Worm (Caenorhabditis elegans) whole organism, L1 larva: ENCODE measurements around the gene sel-9.

Experiments used
- C16A3.4 ChIP-seq: fragments of 150-350 bp; optimal IDR thresholded peaks from 2 replicates; lab custom pipeline; 2014; ENCODE audit warnings: missing biosample characterization, missing genetic modification characterization
- F16B12.6 ChIP-seq: fragments of 150-350 bp; optimal IDR thresholded peaks from 2 replicates; lab custom pipeline; 2014; ENCODE audit warnings: missing biosample characterization, missing genetic modification characterization
- ama-1 ChIP-seq: fragments of 150-350 bp; optimal IDR thresholded peaks from 2 replicates; lab custom pipeline; 2014
- ceh-8 ChIP-seq: fragments of 200-800 bp; sonication (Bioruptor generic); optimal IDR thresholded peaks from 2 replicates; lab custom pipeline; 2018; ENCODE audit warnings: mild to moderate bottlenecking, missing genetic modification characterization, moderate library complexity, missing compliant biosample characterization
- ceh-82 ChIP-seq, 3 experiments: fragments of 150-350 bp in 1 of 3; sonication (generic microtip) in 2 of 3; optimal IDR thresholded peaks; 2 replicates each; lab custom pipeline; 2014 to 2017; ENCODE audit warnings: missing biosample characterization in 3 of 3, missing genetic modification characterization in 3 of 3
- ceh-90 ChIP-seq: sonication (generic microtip); optimal IDR thresholded peaks from 2 replicates; lab custom pipeline; 2016; ENCODE audit warnings: missing genetic modification characterization, missing compliant biosample characterization
- ces-1 ChIP-seq: fragments of 150-350 bp; optimal IDR thresholded peaks from 2 replicates; lab custom pipeline; 2014; ENCODE audit warnings: missing biosample characterization, missing genetic modification reagents, missing genetic modification characterization
- dpl-1 ChIP-seq, 3 experiments: fragments of 150-350 bp in 2 of 3; sonication (generic microtip) in 1 of 3; optimal IDR thresholded peaks; 2 replicates each; lab custom pipeline; 2014 to 2017; ENCODE audit warnings: missing biosample characterization in 3 of 3, missing genetic modification characterization in 3 of 3, missing genetic modification reagents in 3 of 3
- dsc-1 ChIP-seq: sonication (generic microtip); optimal IDR thresholded peaks from 2 replicates; lab custom pipeline; 2016; ENCODE audit warnings: mild to moderate bottlenecking, missing genetic modification characterization, missing compliant biosample characterization
- efl-1 ChIP-seq, 4 experiments: fragments of 150-350 bp; optimal IDR thresholded peaks in 3 of 4; peaks in 1 of 4; 1 replicate in 1 of 4; 2 replicates in 3 of 4; lab custom pipeline; 2014; ENCODE audit warnings: missing biosample characterization in 2 of 4, missing genetic modification characterization in 2 of 4, missing genetic modification reagents in 2 of 4
- egl-27 ChIP-seq, 2 experiments: fragments of 150-350 bp in 1 of 2; sonication (generic microtip); optimal IDR thresholded peaks; 3 replicates each; lab custom pipeline; 2017 to 2018; ENCODE audit warnings: missing biosample characterization in 2 of 2, missing genetic modification characterization in 2 of 2, missing genetic modification reagents in 2 of 2
- elt-2 ChIP-seq: sonication (generic microtip); optimal IDR thresholded peaks from 2 replicates; lab custom pipeline; 2016; ENCODE audit warnings: missing genetic modification characterization, mild to moderate bottlenecking, inconsistent platforms, missing compliant biosample characterization, missing genetic modification reagents
- ets-5 ChIP-seq: fragments of 200-800 bp; sonication (Bioruptor generic); IDR thresholded peaks from 2 replicates; pipeline ENCODE4 v1.3.6; 2022; ENCODE audit warnings: missing genetic modification characterization, missing compliant biosample characterization
- fkh-10 ChIP-seq: sonication (generic microtip); optimal IDR thresholded peaks from 2 replicates; lab custom pipeline; 2017; ENCODE audit warnings: missing biosample characterization, missing genetic modification reagents, missing genetic modification characterization
- fkh-4 ChIP-seq: sonication (generic microtip); optimal IDR thresholded peaks from 2 replicates; lab custom pipeline; 2016; ENCODE audit warnings: missing compliant biosample characterization, missing genetic modification characterization, borderline replicate concordance
- fkh-8 ChIP-seq: sonication (generic microtip); optimal IDR thresholded peaks from 2 replicates; lab custom pipeline; 2016; ENCODE audit warnings: mild to moderate bottlenecking, missing genetic modification characterization, missing compliant biosample characterization
- fos-1 ChIP-seq: fragments of 150-350 bp; optimal IDR thresholded peaks from 2 replicates; lab custom pipeline; 2014; ENCODE audit warnings: missing biosample characterization, missing genetic modification characterization
- grh-1 ChIP-seq: fragments of 200-800 bp; sonication (Bioruptor generic); IDR thresholded peaks from 2 replicates; pipeline ENCODE4 v1.3.6; 2022; ENCODE audit warnings: missing genetic modification reagents, missing genetic modification characterization, missing compliant biosample characterization
- irx-1 ChIP-seq: sonication (generic microtip); optimal IDR thresholded peaks from 2 replicates; lab custom pipeline; 2016; ENCODE audit warnings: missing genetic modification characterization, missing compliant biosample characterization
- isw-1 ChIP-seq: fragments of 200-800 bp; sonication (Bioruptor generic); IDR thresholded peaks from 2 replicates; pipeline ENCODE4 v1.3.6; 2022; ENCODE audit warnings: missing genetic modification characterization, missing compliant biosample characterization
- jun-1 ChIP-seq: fragments of 150-350 bp; optimal IDR thresholded peaks from 2 replicates; lab custom pipeline; 2014; ENCODE audit warnings: missing biosample characterization, missing genetic modification reagents, missing genetic modification characterization
- lin-13 ChIP-seq: fragments of 150-350 bp; optimal IDR thresholded peaks from 2 replicates; lab custom pipeline; 2014; ENCODE audit warnings: missing biosample characterization, missing genetic modification reagents, missing genetic modification characterization
- lin-14 ChIP-seq: fragments of 200-800 bp; sonication (Bioruptor generic); optimal IDR thresholded peaks from 2 replicates; lab custom pipeline; 2018; ENCODE audit warnings: mild to moderate bottlenecking, missing genetic modification characterization, moderate library complexity, missing compliant biosample characterization
- lin-39 ChIP-seq: fragments of 150-350 bp; optimal IDR thresholded peaks from 2 replicates; lab custom pipeline; 2014; ENCODE audit warnings: missing biosample characterization, missing genetic modification reagents, missing genetic modification characterization
- lir-3 ChIP-seq: sonication (generic microtip); optimal IDR thresholded peaks from 2 replicates; lab custom pipeline; 2016; ENCODE audit warnings: mild to moderate bottlenecking, missing genetic modification characterization, moderate library complexity, missing compliant biosample characterization; ENCODE audit not compliant: poor library complexity
- lsy-2 ChIP-seq, 2 experiments: fragments of 150-350 bp; optimal IDR thresholded peaks; 2 replicates each; lab custom pipeline; 2014; ENCODE audit warnings: missing biosample characterization in 2 of 2, missing genetic modification characterization in 2 of 2
- mdl-1 ChIP-seq, 2 experiments: fragments of 150-350 bp; optimal IDR thresholded peaks; 2 replicates each; lab custom pipeline; 2014 to 2017; ENCODE audit warnings: missing biosample characterization in 2 of 2, missing genetic modification characterization in 2 of 2, inconsistent platforms in 1 of 2
- mef-2 ChIP-seq: fragments of 150-350 bp; optimal IDR thresholded peaks from 2 replicates; lab custom pipeline; 2014; ENCODE audit warnings: missing biosample characterization, missing genetic modification characterization
- mep-1 ChIP-seq: fragments of 150-350 bp; optimal IDR thresholded peaks from 2 replicates; lab custom pipeline; 2014; ENCODE audit warnings: missing biosample characterization, missing genetic modification characterization
- nhr-12 ChIP-seq: sonication (generic microtip); optimal IDR thresholded peaks from 2 replicates; lab custom pipeline; 2017; ENCODE audit warnings: missing biosample characterization, missing genetic modification characterization
- nhr-19 ChIP-seq: fragments of 200-800 bp; sonication (Bioruptor generic); conservative IDR thresholded peaks from 2 replicates; pipeline ENCODE4 v1.3.6; 2022; ENCODE audit warnings: missing genetic modification characterization, missing compliant biosample characterization
- nhr-28 ChIP-seq: fragments of 150-350 bp; optimal IDR thresholded peaks from 2 replicates; lab custom pipeline; 2014; ENCODE audit warnings: missing biosample characterization, missing genetic modification characterization
- nhr-77 ChIP-seq: fragments of 150-350 bp; optimal IDR thresholded peaks from 2 replicates; lab custom pipeline; 2014; ENCODE audit warnings: missing biosample characterization, missing genetic modification characterization
- nhr-85 ChIP-seq: sonication (generic microtip); peaks from one replicate; lab custom pipeline; 2016; ENCODE audit warnings: missing genetic modification characterization, inconsistent platforms, missing compliant biosample characterization
- nhr-90 ChIP-seq: sonication (generic microtip); optimal IDR thresholded peaks from 2 replicates; lab custom pipeline; 2016; ENCODE audit warnings: mild to moderate bottlenecking, missing genetic modification characterization, missing compliant biosample characterization; ENCODE audit not compliant: poor library complexity
- pax-3 ChIP-seq: fragments of 200-800 bp; sonication (Bioruptor generic); optimal IDR thresholded peaks from 2 replicates; lab custom pipeline; 2018; ENCODE audit warnings: mild to moderate bottlenecking, missing genetic modification characterization, moderate library complexity, missing compliant biosample characterization
- pqm-1 ChIP-seq: sonication (generic microtip); optimal IDR thresholded peaks from 3 replicates; lab custom pipeline; 2017; ENCODE audit warnings: missing biosample characterization, missing genetic modification characterization
- rnt-1 ChIP-seq: sonication (generic microtip); optimal IDR thresholded peaks from 2 replicates; lab custom pipeline; 2016; ENCODE audit warnings: mild to moderate bottlenecking, missing genetic modification characterization, moderate library complexity, missing compliant biosample characterization
- snpc-4 ChIP-seq: fragments of 150-350 bp; optimal IDR thresholded peaks from 2 replicates; lab custom pipeline; 2014; ENCODE audit warnings: missing biosample characterization, missing genetic modification characterization
- sox-4 ChIP-seq: sonication (generic microtip); optimal IDR thresholded peaks from 2 replicates; lab custom pipeline; 2016; ENCODE audit warnings: missing genetic modification characterization, missing compliant biosample characterization
- sptf-1 ChIP-seq: fragments of 150-350 bp; optimal IDR thresholded peaks from 2 replicates; lab custom pipeline; 2014; ENCODE audit warnings: missing biosample characterization, missing genetic modification characterization
- sup-37 ChIP-seq: fragments of 200-800 bp; sonication (Bioruptor generic); optimal IDR thresholded peaks from 2 replicates; lab custom pipeline; 2018; ENCODE audit warnings: mild to moderate bottlenecking, missing genetic modification characterization, missing compliant biosample characterization
- tbx-2 ChIP-seq: sonication (generic microtip); optimal IDR thresholded peaks from 2 replicates; lab custom pipeline; 2016; ENCODE audit warnings: missing genetic modification characterization, missing compliant biosample characterization
- tlp-1 ChIP-seq: fragments of 150-350 bp; optimal IDR thresholded peaks from 2 replicates; lab custom pipeline; 2014; ENCODE audit warnings: missing biosample characterization, missing genetic modification characterization
- unc-62 ChIP-seq: fragments of 150-350 bp; optimal IDR thresholded peaks from 2 replicates; lab custom pipeline; 2014; ENCODE audit warnings: missing biosample characterization, missing genetic modification reagents, missing genetic modification characterization
- unc-98 ChIP-seq: fragments of 200-800 bp; sonication (Bioruptor generic); IDR thresholded peaks from 2 replicates; pipeline ENCODE4 v1.3.6; 2022; ENCODE audit warnings: missing genetic modification characterization, missing compliant biosample characterization
- xbp-1 ChIP-seq: sonication (generic microtip); optimal IDR thresholded peaks from 2 replicates; lab custom pipeline; 2016; ENCODE audit warnings: missing genetic modification characterization, missing compliant biosample characterization
- zag-1 ChIP-seq: fragments of 150-350 bp; optimal IDR thresholded peaks from 2 replicates; lab custom pipeline; 2014; ENCODE audit warnings: missing biosample characterization, missing genetic modification characterization
- ztf-11 ChIP-seq, 2 experiments: sonication (generic microtip); optimal IDR thresholded peaks; 2 replicates each; lab custom pipeline; 2016 to 2017; ENCODE audit warnings: missing genetic modification characterization in 2 of 2, missing biosample characterization in 1 of 2, missing compliant biosample characterization in 1 of 2

sel-9 gene

DNA sequence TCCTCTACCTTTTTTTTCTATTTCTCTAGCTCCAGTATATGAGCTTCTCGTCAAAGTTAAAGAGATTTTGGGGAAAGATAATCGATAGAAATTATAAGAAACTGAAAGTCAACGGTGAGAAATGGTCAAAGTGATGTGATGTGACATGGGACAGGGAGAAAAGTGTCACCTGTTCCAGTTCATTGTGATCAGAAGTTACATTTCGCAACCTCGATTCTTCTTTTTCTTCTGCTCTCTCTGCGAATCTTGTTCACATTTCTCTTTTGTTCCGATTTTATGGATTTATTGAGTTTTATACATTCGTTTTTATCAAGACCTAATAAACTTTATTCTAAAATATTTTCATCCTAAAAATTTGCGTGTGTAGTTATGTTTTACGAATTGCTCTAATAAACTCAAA, 33.2 kb upstream of the sel-9 start (continued):
- TF ChIP-seq unc-62 (GFP tag; lab: Kevin White, UChicago) (no peak), lin-13 (no peak), lin-39 (tag; lab: Kevin White, UChicago) (no peak), pax-3 (tag; lab: Kevin White, UChicago) (no peak), egl-27 (tag; optimal IDR thresholded peaks at IDR 0.05; lab: Kevin White, UChicago) (no peak), unc-98 (GFP tag; lab: Robert Waterston, UW) (no peak), zag-1 (tag; lab: Kevin White, UChicago) (no peak), nhr-28 (tag; lab: Kevin White, UChicago) (no peak), jun-1 (tag; lab: Kevin White, UChicago) (no peak), isw-1 (GFP tag; lab: Robert Waterston, UW) (no peak), fos-1 (tag; lab: Kevin White, UChicago) (no peak), ces-1 (no peak), ets-5 (GFP tag; lab: Robert Waterston, UW) (no peak), ztf-11 (tag; optimal IDR thresholded peaks at IDR 0.05; lab: Kevin White, UChicago) (no peak), mep-1 (tag; lab: Kevin White, UChicago) (no peak), dsc-1 (no peak), elt-2 (tag; lab: Kevin White, UChicago) (no peak), sox-4 (no peak), ceh-8 (GFP tag; lab: Kevin White, UChicago) (no peak), lin-14 (GFP tag; lab: Kevin White, UChicago) (peak; percentile 50), sptf-1 (no peak), efl-1 (optimal IDR thresholded peaks at IDR 0.05; lab: Kevin White, UChicago) (no peak), efl-1 (GFP tag; optimal IDR thresholded peaks at IDR 0.05 in 1 of 2; lab: Kevin White, UChicago) (no peak), tbx-2 (tag; lab: Kevin White, UChicago) (no peak), ama-1 (lab: Kevin White, UChicago) (no peak), nhr-90 (tag; lab: Kevin White, UChicago) (no peak), nhr-12 (tag; lab: Kevin White, UChicago) (no peak), mdl-1 (tag; optimal IDR thresholded peaks at IDR 0.05; lab: Kevin White, UChicago) (no peak), nhr-77 (tag; lab: Kevin White, UChicago) (no peak), fkh-8 (no peak), dpl-1 (GFP tag; optimal IDR thresholded peaks at IDR 0.05; lab: Kevin White, UChicago) (no peak), nhr-19 (GFP tag; lab: Robert Waterston, UW) (no peak), mef-2 (tag; lab: Kevin White, UChicago) (no peak), sup-37 (GFP tag; lab: Kevin White, UChicago) (no peak), tlp-1 (tag; lab: Kevin White, UChicago) (no peak), snpc-4 (tag; lab: Kevin White, UChicago) (peak; percentile 26), fkh-10 (no peak), ceh-90 (tag; lab: Kevin White, UChicago) (no peak), lir-3 (tag; lab: Kevin White, UChicago) (no peak), fkh-4 (tag; lab: Kevin White, UChicago) (no peak), pqm-1 (tag; lab: Kevin White, UChicago) (no peak), xbp-1 (tag; lab: Kevin White, UChicago) (no peak), C16A3.4 (tag; lab: Kevin White, UChicago) (no peak), irx-1 (tag; lab: Kevin White, UChicago) (no peak), grh-1 (no peak), lsy-2 (tag; optimal IDR thresholded peaks at IDR 0.05; lab: Kevin White, UChicago) (peak in 1 of 2 experiments; percentile 14), nhr-85 (tag; lab: Kevin White, UChicago) (no peak), rnt-1 (peak; percentile 54), ceh-82 (tag; optimal IDR thresholded peaks at IDR 0.05; lab: Kevin White, UChicago) (no peak), F16B12.6 (no peak)
